Fruit fly (Drosophila melanogaster) whole organism: ENCODE results near the gene Grip.

Source experiments
- CG8478 ChIP-seq: fragments of >200 bp; optimal IDR thresholded peaks from 2 replicates; lab custom pipeline; 2018; ENCODE audit warnings: inconsistent platforms
- Dll ChIP-seq: fragments of >200 bp; optimal IDR thresholded peaks from 2 replicates; lab custom pipeline; 2017
- pan ChIP-seq: fragments of >200 bp; optimal IDR thresholded peaks from 2 replicates; lab custom pipeline; 2017
- psq ChIP-seq: fragments of >200 bp; optimal IDR thresholded peaks from 2 replicates; lab custom pipeline; 2017
- usp ChIP-seq: fragments of >200 bp; optimal IDR thresholded peaks from 2 replicates; lab custom pipeline; 2017; ENCODE audit warnings: missing biosample characterization, missing genetic modification characterization, mixed read lengths

dm6 chrX:5972030-5972429 is 6.0 kb downstream of the Grip start:
- TF ChIP-seq psq (lab: Kevin White, UChicago): no peak
- TF ChIP-seq Dll: no peak
- no peak for TF ChIP-seq CG8478 (lab: Kevin White, UChicago)
- TF ChIP-seq pan (lab: Kevin White, UChicago): no peak
- TF ChIP-seq usp (GFP tag; lab: Kevin White, UChicago): no peak
